Fruit fly (Drosophila melanogaster) whole organism, embryonic: Measurements from ENCODE around the gene CG12224.

Experiments
- Antp ChIP-seq: fragments of 200-800 bp; sonication (Bioruptor generic); optimal IDR thresholded peaks from 3 replicates; lab custom pipeline; 2016; ENCODE audit warnings: missing biosample characterization, missing genetic modification characterization
- Bdp1 ChIP-seq: fragments of 200-800 bp; sonication (Bioruptor generic); optimal IDR thresholded peaks from 3 replicates; lab custom pipeline; 2016; ENCODE audit warnings: missing biosample characterization, missing genetic modification characterization
- Blimp-1 ChIP-seq: fragments of 200-800 bp; sonication (Bioruptor generic); optimal IDR thresholded peaks from 3 replicates; lab custom pipeline; 2018; ENCODE audit warnings: missing biosample characterization, missing genetic modification characterization, mild to moderate bottlenecking, moderate library complexity, missing genetic modification reagents
- CG11093 ChIP-seq: fragments of 200-800 bp; sonication (Bioruptor generic); IDR thresholded peaks from 3 replicates; pipeline ENCODE4 v1.3.6; 2022; ENCODE audit warnings: missing biosample characterization, missing genetic modification characterization
- CG11504 ChIP-seq: fragments of 200-800 bp; sonication (Bioruptor generic); optimal IDR thresholded peaks from 3 replicates; lab custom pipeline; 2019; ENCODE audit warnings: missing biosample characterization, mild to moderate bottlenecking, missing genetic modification characterization, moderate library complexity
- CG13775 ChIP-seq: fragments of 200-800 bp; sonication (Bioruptor generic); optimal IDR thresholded peaks from 3 replicates; lab custom pipeline; 2017; ENCODE audit warnings: missing biosample characterization, mild to moderate bottlenecking, missing genetic modification characterization
- CG15514 ChIP-seq: fragments of 200-800 bp; sonication (Bioruptor generic); optimal IDR thresholded peaks from 3 replicates; lab custom pipeline; 2017; ENCODE audit warnings: missing biosample characterization, missing genetic modification characterization, mild to moderate bottlenecking, moderate library complexity, missing genetic modification reagents
- CG15696 ChIP-seq: fragments of 200-800 bp; sonication (Bioruptor generic); optimal IDR thresholded peaks from 2 replicates; lab custom pipeline; 2019; ENCODE audit warnings: missing biosample characterization, mild to moderate bottlenecking, missing genetic modification characterization, moderate library complexity
- CG16815 ChIP-seq: fragments of 200-800 bp; sonication (Bioruptor generic); optimal IDR thresholded peaks from 3 replicates; lab custom pipeline; 2017; ENCODE audit warnings: missing biosample characterization, mild to moderate bottlenecking, missing genetic modification characterization
- CG16863 ChIP-seq: fragments of 200-800 bp; sonication (Bioruptor generic); optimal IDR thresholded peaks from 3 replicates; lab custom pipeline; 2016; ENCODE audit warnings: missing biosample characterization, missing genetic modification characterization
- CG2199 ChIP-seq: fragments of 200-800 bp; sonication (Bioruptor generic); IDR thresholded peaks from 3 replicates; pipeline ENCODE4 v1.3.6; 2022; ENCODE audit warnings: missing biosample characterization, missing genetic modification characterization
- CG2889 ChIP-seq: fragments of 200-800 bp; sonication (Bioruptor generic); IDR thresholded peaks from 3 replicates; pipeline ENCODE4 v1.3.6; 2022; ENCODE audit warnings: missing biosample characterization, missing genetic modification characterization
- CG31441 ChIP-seq: fragments of 200-800 bp; sonication (Bioruptor generic); IDR thresholded peaks from 2 replicates; pipeline ENCODE4 v1.3.6; 2022; ENCODE audit warnings: missing biosample characterization, missing genetic modification characterization
- CG32772 ChIP-seq: fragments of 200-800 bp; sonication (Bioruptor generic); IDR thresholded peaks from 2 replicates; pipeline ENCODE4 v1.3.6; 2022; ENCODE audit warnings: missing biosample characterization, missing genetic modification characterization
- CG6175 ChIP-seq: fragments of 200-800 bp; sonication (Bioruptor generic); IDR thresholded peaks from 3 replicates; pipeline ENCODE4 v1.3.6; 2022; ENCODE audit warnings: missing biosample characterization, missing genetic modification characterization
- CG7963 ChIP-seq: fragments of 200-800 bp; sonication (Bioruptor generic); IDR thresholded peaks from 3 replicates; pipeline ENCODE4 v1.3.6; 2022; ENCODE audit warnings: missing biosample characterization, missing genetic modification characterization; ENCODE audit not compliant: partially characterized antibody
- D ChIP-seq, 2 experiments: fragments of 200-800 bp in 1 of 2; fragments of >200 bp in 1 of 2; sonication (Bioruptor generic) in 1 of 2; optimal IDR thresholded peaks; 2 replicates in 1 of 2; 3 replicates in 1 of 2; lab custom pipeline; 2017; ENCODE audit warnings: mild to moderate bottlenecking in 1 of 2, missing biosample characterization in 1 of 2, missing genetic modification characterization in 1 of 2, missing genetic modification reagents in 1 of 2
- D19A ChIP-seq: fragments of 200-800 bp; optimal IDR thresholded peaks from 3 replicates; lab custom pipeline; 2019; ENCODE audit warnings: missing biosample characterization, mild to moderate bottlenecking, missing genetic modification characterization, moderate library complexity
- Deaf1 ChIP-seq: fragments of 200-800 bp; optimal IDR thresholded peaks from 3 replicates; lab custom pipeline; 2019; ENCODE audit warnings: missing biosample characterization, mild to moderate bottlenecking, missing genetic modification characterization, moderate library complexity
- Gsc ChIP-seq: fragments of 200-800 bp; sonication (Bioruptor generic); IDR thresholded peaks from 2 replicates; pipeline ENCODE4 v1.3.6; 2022; ENCODE audit warnings: missing biosample characterization, missing genetic modification characterization
- HmgD ChIP-seq: fragments of 200-800 bp; sonication (Bioruptor generic); optimal IDR thresholded peaks from 3 replicates; lab custom pipeline; 2016; ENCODE audit warnings: missing biosample characterization, missing genetic modification characterization
- Hr3 ChIP-seq: fragments of 200-800 bp; sonication (Bioruptor generic); optimal IDR thresholded peaks from 3 replicates; lab custom pipeline; 2016; ENCODE audit warnings: missing biosample characterization, missing genetic modification characterization
- Med ChIP-seq: fragments of 200-800 bp; sonication (Bioruptor generic); peaks from one replicate; lab custom pipeline; 2016; ENCODE audit warnings: missing biosample characterization, missing genetic modification characterization, mild to moderate bottlenecking, inconsistent platforms, moderate library complexity
- Mrtf ChIP-seq: fragments of 200-800 bp; sonication (Bioruptor generic); IDR thresholded peaks from 3 replicates; pipeline ENCODE4 v1.3.6; 2022; ENCODE audit warnings: missing biosample characterization, missing genetic modification characterization
- Neu2 ChIP-seq: fragments of 200-800 bp; sonication (Bioruptor generic); optimal IDR thresholded peaks from 3 replicates; lab custom pipeline; 2016; ENCODE audit warnings: missing biosample characterization, missing genetic modification characterization, borderline replicate concordance
- Nf-YB ChIP-seq: fragments of 200-800 bp; sonication (Bioruptor generic); optimal IDR thresholded peaks from 3 replicates; lab custom pipeline; 2019; ENCODE audit warnings: missing biosample characterization, mild to moderate bottlenecking, missing genetic modification characterization, moderate library complexity
- Nf-YC ChIP-seq: fragments of 200-800 bp; optimal IDR thresholded peaks from 3 replicates; lab custom pipeline; 2019; ENCODE audit warnings: missing biosample characterization, mild to moderate bottlenecking, missing genetic modification characterization, moderate library complexity
- cg ChIP-seq: fragments of 200-800 bp; sonication (Bioruptor generic); optimal IDR thresholded peaks from 3 replicates; lab custom pipeline; 2019; ENCODE audit warnings: missing biosample characterization, mild to moderate bottlenecking, missing genetic modification characterization, moderate library complexity
- hth ChIP-seq: fragments of >200 bp; optimal IDR thresholded peaks from 2 replicates; lab custom pipeline; 2017; ENCODE audit warnings: inconsistent platforms
- insv ChIP-seq, 2 experiments: fragments of 200-800 bp; sonication (Bioruptor generic); optimal IDR thresholded peaks; 3 replicates each; lab custom pipeline; 2016 to 2018; ENCODE audit warnings: missing biosample characterization in 2 of 2, missing genetic modification characterization in 2 of 2
- mld ChIP-seq: fragments of 200-800 bp; sonication (Bioruptor generic); IDR thresholded peaks from 3 replicates; pipeline ENCODE4 v1.3.6; 2022; ENCODE audit warnings: missing biosample characterization, missing genetic modification characterization; ENCODE audit not compliant: partially characterized antibody
- pfk ChIP-seq: fragments of 200-800 bp; sonication (Bioruptor generic); optimal IDR thresholded peaks from 2 replicates; lab custom pipeline; 2018; ENCODE audit warnings: missing biosample characterization, mild to moderate bottlenecking, missing genetic modification characterization, moderate library complexity
- scrt ChIP-seq: fragments of 200-800 bp; sonication (Bioruptor generic); optimal IDR thresholded peaks from 2 replicates; lab custom pipeline; 2018; ENCODE audit warnings: missing biosample characterization, mild to moderate bottlenecking, missing genetic modification characterization, moderate library complexity
- sisA ChIP-seq: fragments of 200-800 bp; sonication (Bioruptor generic); IDR thresholded peaks from 2 replicates; pipeline ENCODE4 v1.3.6; 2022; ENCODE audit warnings: missing biosample characterization, missing genetic modification characterization
- ssp ChIP-seq: fragments of 200-800 bp; sonication (Bioruptor generic); IDR thresholded peaks from 2 replicates; pipeline ENCODE4 v1.3.6; 2022; ENCODE audit warnings: missing biosample characterization, missing genetic modification characterization
- tgo ChIP-seq: fragments of 200-800 bp; sonication (Bioruptor generic); IDR thresholded peaks from 3 replicates; pipeline ENCODE4 v1.3.6; 2022; ENCODE audit warnings: missing biosample characterization, missing genetic modification characterization
- tll ChIP-seq, 2 experiments: fragments of 200-800 bp in 1 of 2; fragments of >200 bp in 1 of 2; sonication (Bioruptor generic) in 1 of 2; optimal IDR thresholded peaks; 2 replicates each; lab custom pipeline; 2017 to 2019; ENCODE audit warnings: missing biosample characterization in 2 of 2, missing genetic modification characterization in 2 of 2, mild to moderate bottlenecking in 1 of 2, moderate library complexity in 1 of 2
- yki ChIP-seq: fragments of >200 bp; optimal IDR thresholded peaks from 3 replicates; lab custom pipeline; 2018
- zen ChIP-seq: fragments of 200-800 bp; sonication (Bioruptor generic); optimal IDR thresholded peaks from 3 replicates; lab custom pipeline; 2018; ENCODE audit warnings: missing biosample characterization, mild to moderate bottlenecking, missing genetic modification characterization, moderate library complexity

The CG12224 gene

dm6 chr3R:12005417-12005816 is 23.6 kb upstream of the CG12224 start, which contains the start of gene Tk:
TSS of gene Tk (minus strand) at chr3R:12005473.
- TF ChIP-seq Nf-YB (GFP tag; lab: Kevin White, UChicago) (peak; percentile 79), Gsc (GFP tag; lab: Robert Waterston, UW) (no peak), CG15696 (no peak), Nf-YC (tag; lab: Kevin White, UChicago) (peak; percentile 94), scrt (GFP tag; lab: Kevin White, UChicago) (peak; percentile 51), Blimp-1 (GFP tag; lab: Kevin White, UChicago) (peak; percentile 4), Deaf1 (tag; lab: Kevin White, UChicago) (peak; percentile 96), cg (GFP tag; lab: Kevin White, UChicago) (peak; percentile 63), CG11504 (peak; percentile 25), D (optimal IDR thresholded peaks at IDR 0.05; lab: Kevin White, UChicago) (peak; percentile 27), D (GFP tag; optimal IDR thresholded peaks at IDR 0.05; lab: Kevin White, UChicago) (no peak)

DNA sequence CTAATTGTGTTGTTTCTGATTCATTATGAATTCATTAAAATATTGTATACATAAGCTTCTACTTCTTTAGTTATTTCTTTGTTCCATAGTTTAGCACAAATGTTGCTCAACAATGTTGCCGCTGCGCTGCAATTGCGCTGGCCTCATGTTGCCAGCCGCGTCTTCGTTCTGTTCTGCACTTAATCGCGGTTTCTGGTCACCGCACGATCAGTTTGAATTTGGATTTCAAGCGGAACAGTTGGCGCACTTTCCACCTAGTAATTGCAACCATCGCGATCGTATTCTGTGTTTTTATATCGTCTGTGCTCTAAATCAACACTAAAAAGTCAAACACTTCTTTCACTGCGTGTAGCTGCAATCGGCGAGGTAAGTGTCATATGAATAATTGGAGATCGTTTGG is 17.2 kb upstream of the CG12224 start, which contains the start of gene Ect3:
Ect3 (plus strand) TSS at position 205 of the 400 bp plus-strand sequence.
- TF ChIP-seq Hr3 (GFP tag; lab: Kevin White, UChicago) (no peak), CG2199 (GFP tag; lab: Robert Waterston, UW) (peak; percentile 80; the same call in 2 of the 3 replicates), zen (tag; lab: Kevin White, UChicago) (peak; percentile 5), hth (lab: Kevin White, UChicago) (no peak), HmgD (GFP tag; lab: Kevin White, UChicago) (no peak), ssp (no peak), CG7963 (GFP tag; lab: Robert Waterston, UW) (no peak), tgo (GFP tag; lab: Robert Waterston, UW) (no peak), D19A (no peak), Antp (GFP tag; lab: Kevin White, UChicago) (no peak), yki (lab: Kevin White, UChicago) (no peak), mld (GFP tag; lab: Robert Waterston, UW) (no peak), Bdp1 (GFP tag; lab: Kevin White, UChicago) (no peak), Deaf1 (tag; lab: Kevin White, UChicago) (peak; percentile 32), scrt (GFP tag; lab: Kevin White, UChicago) (no peak), Neu2 (no peak), CG11504 (peak; percentile 99), Mrtf (GFP tag; lab: Robert Waterston, UW) (no peak), CG2889 (GFP tag; lab: Robert Waterston, UW) (no peak), CG31441 (GFP tag; lab: Robert Waterston, UW) (no peak), CG16863 (GFP tag; lab: Kevin White, UChicago) (no peak), CG13775 (GFP tag; lab: Kevin White, UChicago) (no peak), insv (GFP tag; optimal IDR thresholded peaks at IDR 0.05; lab: Kevin White, UChicago) (no peak), CG6175 (no peak), CG32772 (no peak), CG11093 (GFP tag; lab: Robert Waterston, UW) (no peak), sisA (no peak), pfk (no peak)

- TF ChIP-seq Med: peak; percentile 56
- no peak for TF ChIP-seq CG16815
- peak; percentile 74 for TF ChIP-seq zen (tag; lab: Kevin White, UChicago)
- TF ChIP-seq D (optimal IDR thresholded peaks at IDR 0.05; lab: Kevin White, UChicago): peak; percentile 8
- no peak for TF ChIP-seq D (GFP tag; optimal IDR thresholded peaks at IDR 0.05; lab: Kevin White, UChicago)
- TF ChIP-seq tll (GFP tag; optimal IDR thresholded peaks at IDR 0.05; lab: Kevin White, UChicago): peak in 1 of 2 experiments; percentile 68
- TF ChIP-seq CG15514 (GFP tag; lab: Kevin White, UChicago): no peak
Observed at dm6 chr3R:11998130-11998529, 16.3 kb upstream of the CG12224 start.
